Fruit fly (Drosophila melanogaster) whole organism, embryonic: Measurements from ENCODE around the gene CG7906.

Experiments used
- Abd-B ChIP-seq: fragments of 200-800 bp; sonication (Bioruptor generic); optimal IDR thresholded peaks from 2 replicates; lab custom pipeline; 2018; ENCODE audit warnings: missing biosample characterization, mild to moderate bottlenecking, missing genetic modification characterization, moderate library complexity
- Antp ChIP-seq: fragments of 200-800 bp; sonication (Bioruptor generic); optimal IDR thresholded peaks from 3 replicates; lab custom pipeline; 2016; ENCODE audit warnings: missing biosample characterization, missing genetic modification characterization
- CG10543 ChIP-seq: fragments of 200-800 bp; sonication (Bioruptor generic); optimal IDR thresholded peaks from 3 replicates; lab custom pipeline; 2017; ENCODE audit warnings: missing biosample characterization, mild to moderate bottlenecking, missing genetic modification characterization, moderate library complexity
- CG11456 ChIP-seq: fragments of 200-800 bp; sonication (Bioruptor generic); IDR thresholded peaks from 3 replicates; pipeline ENCODE4 v1.3.6; 2022; ENCODE audit warnings: missing biosample characterization, missing genetic modification characterization
- CG12155 ChIP-seq: fragments of 200-800 bp; sonication (Bioruptor generic); optimal IDR thresholded peaks from 3 replicates; lab custom pipeline; 2016; ENCODE audit warnings: missing biosample characterization, missing genetic modification characterization
- CG13894 ChIP-seq: fragments of 200-800 bp; sonication (Bioruptor generic); optimal IDR thresholded peaks from 3 replicates; lab custom pipeline; 2018; ENCODE audit warnings: missing biosample characterization, mild to moderate bottlenecking, missing genetic modification characterization, moderate library complexity
- CG17361 ChIP-seq: fragments of 200-800 bp; sonication (Bioruptor generic); IDR thresholded peaks from 3 replicates; pipeline ENCODE4 v1.3.6; 2022; ENCODE audit warnings: missing biosample characterization, missing genetic modification characterization
- CG17802 ChIP-seq: fragments of 200-800 bp; sonication (Bioruptor generic); optimal IDR thresholded peaks from 2 replicates; lab custom pipeline; 2018; ENCODE audit warnings: missing biosample characterization, mild to moderate bottlenecking, missing genetic modification characterization, moderate library complexity
- CG1792 ChIP-seq: fragments of 200-800 bp; sonication (Bioruptor generic); optimal IDR thresholded peaks from 2 replicates; lab custom pipeline; 2016; ENCODE audit warnings: missing biosample characterization, missing genetic modification characterization
- CG18764 ChIP-seq: fragments of 200-800 bp; sonication (Bioruptor generic); optimal IDR thresholded peaks from 3 replicates; lab custom pipeline; 2016; ENCODE audit warnings: missing biosample characterization, missing genetic modification characterization
- CG30431 ChIP-seq: fragments of 200-800 bp; sonication (Bioruptor generic); optimal IDR thresholded peaks from 2 replicates; lab custom pipeline; 2017; ENCODE audit warnings: missing biosample characterization, missing genetic modification characterization
- CG31441 ChIP-seq: fragments of 200-800 bp; sonication (Bioruptor generic); IDR thresholded peaks from 2 replicates; pipeline ENCODE4 v1.3.6; 2022; ENCODE audit warnings: missing biosample characterization, missing genetic modification characterization
- CG32532 ChIP-seq: fragments of 200-800 bp; sonication (Bioruptor generic); IDR thresholded peaks from 2 replicates; pipeline ENCODE4 v1.3.6; 2022; ENCODE audit warnings: missing biosample characterization, missing genetic modification characterization
- CG33557 ChIP-seq: fragments of 200-800 bp; sonication (Bioruptor generic); optimal IDR thresholded peaks from 2 replicates; lab custom pipeline; 2019; ENCODE audit warnings: missing biosample characterization, mild to moderate bottlenecking, missing genetic modification characterization, moderate library complexity
- CG4854 ChIP-seq: fragments of 200-800 bp; sonication (Bioruptor generic); optimal IDR thresholded peaks from 2 replicates; lab custom pipeline; 2016; ENCODE audit warnings: missing biosample characterization, missing genetic modification characterization, inconsistent platforms
- CG6254 ChIP-seq: fragments of 200-800 bp; sonication (Bioruptor generic); optimal IDR thresholded peaks from 3 replicates; lab custom pipeline; 2017; ENCODE audit warnings: mild to moderate bottlenecking, missing biosample characterization, missing genetic modification reagents, missing genetic modification characterization
- CG6765 ChIP-seq: fragments of 200-800 bp; sonication (Bioruptor generic); optimal IDR thresholded peaks from 3 replicates; lab custom pipeline; 2017; ENCODE audit warnings: missing biosample characterization, mild to moderate bottlenecking, missing genetic modification characterization
- CG7271 ChIP-seq: fragments of 200-800 bp; sonication (Bioruptor generic); optimal IDR thresholded peaks from 2 replicates; lab custom pipeline; 2018; ENCODE audit warnings: missing biosample characterization, mild to moderate bottlenecking, missing genetic modification characterization, moderate library complexity
- CG9797 ChIP-seq: fragments of 200-800 bp; sonication (Bioruptor generic); optimal IDR thresholded peaks from 3 replicates; lab custom pipeline; 2018; ENCODE audit warnings: missing biosample characterization, mild to moderate bottlenecking, missing genetic modification characterization
- Dad ChIP-seq: fragments of 200-800 bp; sonication (Bioruptor generic); optimal IDR thresholded peaks from 3 replicates; lab custom pipeline; 2016; ENCODE audit warnings: missing biosample characterization, missing genetic modification characterization
- Deaf1 ChIP-seq: fragments of 200-800 bp; optimal IDR thresholded peaks from 3 replicates; lab custom pipeline; 2019; ENCODE audit warnings: missing biosample characterization, mild to moderate bottlenecking, missing genetic modification characterization, moderate library complexity
- Eip74EF ChIP-seq, 2 experiments: fragments of 200-800 bp in 1 of 2; fragments of >200 bp in 1 of 2; sonication (Bioruptor generic) in 1 of 2; optimal IDR thresholded peaks; 2 replicates each; lab custom pipeline; 2017 to 2019; ENCODE audit warnings: missing biosample characterization in 2 of 2, missing genetic modification characterization in 2 of 2, mild to moderate bottlenecking in 1 of 2, moderate library complexity in 1 of 2
- Fer3 ChIP-seq: fragments of 200-800 bp; sonication (Bioruptor generic); optimal IDR thresholded peaks from 2 replicates; lab custom pipeline; 2018; ENCODE audit warnings: missing biosample characterization, mild to moderate bottlenecking, missing genetic modification characterization, moderate library complexity
- MESR4 ChIP-seq: fragments of 200-800 bp; sonication (Bioruptor generic); optimal IDR thresholded peaks from 2 replicates; lab custom pipeline; 2018; ENCODE audit warnings: missing biosample characterization, mild to moderate bottlenecking, missing genetic modification characterization, moderate library complexity
- Neu2 ChIP-seq: fragments of 200-800 bp; sonication (Bioruptor generic); optimal IDR thresholded peaks from 3 replicates; lab custom pipeline; 2016; ENCODE audit warnings: missing biosample characterization, missing genetic modification characterization, borderline replicate concordance
- Nf-YB ChIP-seq: fragments of 200-800 bp; sonication (Bioruptor generic); optimal IDR thresholded peaks from 3 replicates; lab custom pipeline; 2019; ENCODE audit warnings: missing biosample characterization, mild to moderate bottlenecking, missing genetic modification characterization, moderate library complexity
- PHDP ChIP-seq: fragments of 200-800 bp; sonication (Bioruptor generic); optimal IDR thresholded peaks from 3 replicates; lab custom pipeline; 2018; ENCODE audit warnings: missing biosample characterization, mild to moderate bottlenecking, missing genetic modification characterization, moderate library complexity
- Rx ChIP-seq: fragments of 200-800 bp; sonication (Bioruptor generic); IDR thresholded peaks from 2 replicates; pipeline ENCODE4 v1.3.6; 2022; ENCODE audit warnings: missing biosample characterization, missing genetic modification characterization
- bowl ChIP-seq: fragments of 200-800 bp; sonication (Bioruptor generic); IDR thresholded peaks from 2 replicates; pipeline ENCODE4 v1.3.6; 2022; ENCODE audit warnings: missing biosample characterization, missing genetic modification characterization
- cwo ChIP-seq: fragments of 200-800 bp; sonication (Bioruptor generic); optimal IDR thresholded peaks from 3 replicates; lab custom pipeline; 2017; ENCODE audit warnings: missing biosample characterization, missing genetic modification characterization, mild to moderate bottlenecking, moderate library complexity, missing genetic modification reagents
- fd64A ChIP-seq: fragments of 200-800 bp; sonication (Bioruptor generic); optimal IDR thresholded peaks from 3 replicates; lab custom pipeline; 2018; ENCODE audit warnings: missing biosample characterization, mild to moderate bottlenecking, missing genetic modification characterization
- fd96Cb ChIP-seq: fragments of 200-800 bp; sonication (Bioruptor generic); optimal IDR thresholded peaks from 2 replicates; lab custom pipeline; 2018; ENCODE audit warnings: missing biosample characterization, mild to moderate bottlenecking, missing genetic modification characterization, moderate library complexity
- fu2 ChIP-seq: fragments of 200-800 bp; sonication (Bioruptor generic); optimal IDR thresholded peaks from 2 replicates; lab custom pipeline; 2016; ENCODE audit warnings: missing biosample characterization, missing genetic modification characterization
- jumu ChIP-seq: fragments of 200-800 bp; sonication (Bioruptor generic); optimal IDR thresholded peaks from 3 replicates; lab custom pipeline; 2016; ENCODE audit warnings: missing biosample characterization, missing genetic modification characterization
- kni ChIP-seq: fragments of 200-800 bp; sonication (Bioruptor generic); optimal IDR thresholded peaks from 3 replicates; lab custom pipeline; 2017; ENCODE audit warnings: mild to moderate bottlenecking, missing biosample characterization, missing genetic modification reagents, missing genetic modification characterization
- lbe ChIP-seq: fragments of 200-800 bp; sonication (Bioruptor generic); optimal IDR thresholded peaks from 2 replicates; lab custom pipeline; 2016; ENCODE audit warnings: missing biosample characterization, mild to moderate bottlenecking, missing genetic modification characterization
- lilli ChIP-seq: fragments of 200-800 bp; sonication (Bioruptor generic); optimal IDR thresholded peaks from 3 replicates; lab custom pipeline; 2016; ENCODE audit warnings: missing biosample characterization, missing genetic modification characterization
- lov ChIP-seq, 2 experiments: fragments of 200-800 bp in 1 of 2; fragments of >200 bp in 1 of 2; sonication (Bioruptor generic) in 1 of 2; IDR thresholded peaks in 1 of 2; optimal IDR thresholded peaks in 1 of 2; 2 replicates in 1 of 2; 3 replicates in 1 of 2; pipeline versions ENCODE4 v1.3.6 to Lab custom; 2017 to 2022; ENCODE audit warnings: missing biosample characterization in 1 of 2, missing genetic modification characterization in 1 of 2
- pho ChIP-seq: fragments of 200-800 bp; sonication (Bioruptor generic); optimal IDR thresholded peaks from 2 replicates; lab custom pipeline; 2016; ENCODE audit warnings: missing biosample characterization, missing genetic modification characterization
- phol ChIP-seq: fragments of 200-800 bp; sonication (Bioruptor generic); optimal IDR thresholded peaks from 3 replicates; lab custom pipeline; 2018; ENCODE audit warnings: missing biosample characterization, mild to moderate bottlenecking, missing genetic modification characterization, moderate library complexity
- ranshi ChIP-seq: fragments of 200-800 bp; sonication (Bioruptor generic); IDR thresholded peaks from 2 replicates; pipeline ENCODE4 v1.3.6; 2022; ENCODE audit warnings: missing biosample characterization, missing genetic modification characterization
- slp2 ChIP-seq: fragments of 200-800 bp; sonication (Bioruptor generic); optimal IDR thresholded peaks from 2 replicates; lab custom pipeline; 2016; ENCODE audit warnings: missing biosample characterization, missing genetic modification characterization
- sna ChIP-seq: fragments of 200-800 bp; sonication (Bioruptor generic); IDR thresholded peaks from 2 replicates; pipeline ENCODE4 v1.3.6; 2022; ENCODE audit warnings: missing biosample characterization, missing genetic modification characterization; ENCODE audit not compliant: partially characterized antibody
- tgo ChIP-seq: fragments of 200-800 bp; sonication (Bioruptor generic); IDR thresholded peaks from 3 replicates; pipeline ENCODE4 v1.3.6; 2022; ENCODE audit warnings: missing biosample characterization, missing genetic modification characterization
- ttk ChIP-seq: fragments of 200-800 bp; sonication (Bioruptor generic); IDR thresholded peaks from 2 replicates; pipeline ENCODE4 v2.1.2; 2022; ENCODE audit warnings: missing biosample characterization, missing genetic modification characterization
- zen2 ChIP-seq: fragments of 200-800 bp; sonication (Bioruptor generic); IDR thresholded peaks from 3 replicates; pipeline ENCODE4 v1.3.6; 2022; ENCODE audit warnings: missing biosample characterization, missing genetic modification characterization; ENCODE audit not compliant: partially characterized antibody
- zfh1 ChIP-seq: fragments of 200-800 bp; sonication (Bioruptor generic); IDR thresholded peaks from 3 replicates; pipeline ENCODE4 v1.3.6; 2022; ENCODE audit warnings: missing biosample characterization, missing genetic modification characterization

The CG7906 gene

DNA sequence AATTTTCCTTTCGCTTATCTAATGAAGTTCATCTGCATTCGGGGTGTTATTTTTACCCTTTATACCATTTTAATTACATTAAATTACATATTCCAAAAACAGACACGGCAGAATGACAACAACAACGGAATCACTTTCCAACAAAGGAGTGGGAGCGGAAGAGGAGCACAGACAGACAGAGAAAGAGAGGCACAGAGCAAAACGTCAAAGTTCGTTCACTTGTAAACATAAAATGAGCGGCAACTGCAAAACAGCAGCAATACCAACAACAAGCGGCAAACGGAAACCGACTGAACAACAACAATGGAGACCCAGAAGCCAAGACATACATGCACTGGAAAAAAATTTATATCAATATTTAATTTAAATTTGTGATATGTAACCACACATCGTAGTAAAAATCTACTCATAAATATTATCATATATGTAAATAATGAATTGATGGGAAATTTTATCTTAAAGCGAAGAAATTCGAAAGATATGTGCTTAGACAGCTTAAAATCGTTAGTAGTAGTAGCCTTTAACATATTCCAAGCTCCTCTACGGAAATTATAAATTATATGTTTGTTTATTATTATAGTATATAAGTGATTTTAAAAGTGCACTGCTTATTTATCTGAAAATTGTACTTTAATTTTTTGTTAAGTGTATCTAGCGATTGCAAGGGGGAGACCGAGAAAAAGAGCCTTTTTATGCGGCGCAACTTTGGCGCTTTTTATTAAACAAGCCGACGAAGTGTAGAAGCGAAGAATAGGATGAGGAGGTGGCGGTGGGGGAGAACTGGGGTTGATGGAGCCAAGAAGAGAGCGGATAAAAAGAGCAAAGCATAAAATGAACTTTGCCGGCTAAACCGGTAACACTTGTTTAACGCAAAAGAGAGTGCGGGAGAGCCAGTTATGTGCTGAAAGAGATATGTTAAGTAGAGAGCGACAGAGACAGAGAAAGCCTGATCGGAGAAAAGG, 36.0 kb downstream of the CG7906 start:
- TF ChIP-seq CG6765 (GFP tag; lab: Kevin White, UChicago) (peak; percentile 54), ttk (peak; percentile 75), sna (GFP tag; lab: Robert Waterston, UW) (no peak), CG17802 (tag; lab: Kevin White, UChicago) (no peak), fd96Cb (peak; percentile 93), ranshi (GFP tag; lab: Robert Waterston, UW) (peak; percentile 66; the same call in 1 of the 2 replicates), CG18764 (GFP tag; lab: Kevin White, UChicago) (peak; percentile 74), Antp (no peak), CG7271 (tag; lab: Kevin White, UChicago) (no peak), slp2 (GFP tag; lab: Kevin White, UChicago) (peak; percentile 29), CG11456 (GFP tag; lab: Robert Waterston, UW) (peak; percentile 73; the same call in 1 of the 3 replicates), CG13894 (tag; lab: Kevin White, UChicago) (peak; percentile 2), fu2 (GFP tag; lab: Kevin White, UChicago) (no peak), CG12155 (GFP tag; lab: Kevin White, UChicago) (peak; percentile 79), tgo (GFP tag; lab: Robert Waterston, UW) (peak; percentile 74), zen2 (GFP tag; lab: Robert Waterston, UW) (0 out of 3 replicates have a peak, but pooled peaks have one; percentile 8), PHDP (peak; percentile 93), Neu2 (GFP tag; lab: Kevin White, UChicago) (no peak), CG32532 (peak; percentile 48; the same call in 1 of the 2 replicates), Rx (peak; percentile 59), MESR4 (GFP tag; lab: Kevin White, UChicago) (peak; percentile 4), CG10543 (peak; percentile 70), CG30431 (GFP tag; lab: Kevin White, UChicago) (peak; percentile 89), Nf-YB (GFP tag; lab: Kevin White, UChicago) (peak; percentile 84), CG33557 (GFP tag; lab: Kevin White, UChicago) (peak; percentile 96), jumu (GFP tag; lab: Kevin White, UChicago) (no peak), CG17361 (peak; percentile 84), Eip74EF (GFP tag; optimal IDR thresholded peaks at IDR 0.05; lab: Kevin White, UChicago) (peak in 1 of 2 experiments; percentile 59), Abd-B (GFP tag; lab: Kevin White, UChicago) (peak; percentile 93), bowl (GFP tag; lab: Robert Waterston, UW) (no peak), pho (GFP tag; lab: Kevin White, UChicago) (peak; percentile 1), Fer3 (tag; lab: Kevin White, UChicago) (no peak), cwo (GFP tag; lab: Kevin White, UChicago) (peak; percentile 71), Dad (GFP tag; lab: Kevin White, UChicago) (no peak), lov (optimal IDR thresholded peaks at IDR 0.05; lab: Kevin White, UChicago) (no peak), lov (GFP tag; IDR thresholded peaks at IDR 0.05; lab: Robert Waterston, UW) (no peak), zfh1 (GFP tag; lab: Robert Waterston, UW) (peak; percentile 56), CG6254 (peak; percentile 81), lilli (GFP tag; lab: Kevin White, UChicago) (peak; percentile 59), lbe (GFP tag; lab: Kevin White, UChicago) (peak; percentile 9), CG31441 (peak; percentile 52; the same call in 1 of the 2 replicates), phol (tag; lab: Kevin White, UChicago) (peak; percentile 64), CG1792 (no peak), Deaf1 (tag; lab: Kevin White, UChicago) (peak; percentile 77), kni (GFP tag; lab: Kevin White, UChicago) (no peak), CG9797 (GFP tag; lab: Kevin White, UChicago) (no peak), fd64A (GFP tag; lab: Kevin White, UChicago) (no peak), CG4854 (GFP tag; lab: Kevin White, UChicago) (no peak)
